Worm (Caenorhabditis elegans) whole organism, mixed stage, embryonic: ENCODE measurements around the gene bckd-1A.

ENCODE experiments used
- bed-3 ChIP-seq: fragments of 200-800 bp; sonication (Bioruptor generic); optimal IDR thresholded peaks from 3 replicates; lab custom pipeline; 2018; ENCODE audit warnings: mild to moderate bottlenecking, missing genetic modification characterization, moderate library complexity, missing compliant biosample characterization
- blmp-1 ChIP-seq: fragments of 150-350 bp; optimal IDR thresholded peaks from 2 replicates; lab custom pipeline; 2014; ENCODE audit warnings: missing biosample characterization, missing genetic modification characterization
- ceh-39 ChIP-seq: fragments of 150-350 bp; optimal IDR thresholded peaks from 2 replicates; lab custom pipeline; 2014; ENCODE audit warnings: missing biosample characterization, missing genetic modification characterization
- ceh-83 ChIP-seq: fragments of 200-800 bp; sonication (Bioruptor generic); optimal IDR thresholded peaks from 2 replicates; lab custom pipeline; 2018; ENCODE audit warnings: mild to moderate bottlenecking, missing genetic modification characterization, missing compliant biosample characterization
- ces-1 ChIP-seq: fragments of 150-350 bp; optimal IDR thresholded peaks from 2 replicates; lab custom pipeline; 2014; ENCODE audit warnings: missing biosample characterization, missing genetic modification reagents, missing genetic modification characterization
- cnd-1 ChIP-seq: fragments of 200-800 bp; sonication (Bioruptor generic); optimal IDR thresholded peaks from 2 replicates; lab custom pipeline; 2018; ENCODE audit warnings: mild to moderate bottlenecking, missing genetic modification characterization, missing compliant biosample characterization
- drap-1 ChIP-seq: fragments of 200-800 bp; sonication (Bioruptor generic); optimal IDR thresholded peaks from 3 replicates; lab custom pipeline; 2018; ENCODE audit warnings: mild to moderate bottlenecking, missing genetic modification characterization, missing compliant biosample characterization
- elt-1 ChIP-seq: sonication (generic microtip); optimal IDR thresholded peaks from 2 replicates; lab custom pipeline; 2017; ENCODE audit warnings: missing genetic modification characterization, mild to moderate bottlenecking, missing compliant biosample characterization, antibody characterized with exemption, moderate library complexity, borderline replicate concordance; ENCODE audit not compliant: insufficient read depth
- elt-3 ChIP-seq: fragments of 150-350 bp; optimal IDR thresholded peaks from 2 replicates; lab custom pipeline; 2014; ENCODE audit warnings: missing biosample characterization, missing genetic modification characterization
- flh-1 ChIP-seq: fragments of 200-800 bp; sonication (Bioruptor generic); optimal IDR thresholded peaks from 2 replicates; lab custom pipeline; 2018; ENCODE audit warnings: mild to moderate bottlenecking, missing genetic modification characterization, moderate library complexity, missing compliant biosample characterization
- ham-2 ChIP-seq: fragments of 200-800 bp; sonication (Bioruptor generic); optimal IDR thresholded peaks from 2 replicates; lab custom pipeline; 2018; ENCODE audit warnings: mild to moderate bottlenecking, missing genetic modification characterization, missing compliant biosample characterization
- hlh-1 ChIP-seq: fragments of 150-350 bp; optimal IDR thresholded peaks from 2 replicates; lab custom pipeline; 2014; ENCODE audit warnings: missing biosample characterization, missing genetic modification reagents, missing genetic modification characterization
- lin-13 ChIP-seq: fragments of 150-350 bp; optimal IDR thresholded peaks from 2 replicates; lab custom pipeline; 2014; ENCODE audit warnings: missing biosample characterization, missing genetic modification characterization
- lsy-2 ChIP-seq: fragments of 150-350 bp; optimal IDR thresholded peaks from 2 replicates; lab custom pipeline; 2014; ENCODE audit warnings: missing biosample characterization, missing genetic modification characterization
- mab-5 ChIP-seq: fragments of 150-350 bp; optimal IDR thresholded peaks from 2 replicates; lab custom pipeline; 2014; ENCODE audit warnings: missing biosample characterization, missing genetic modification characterization
- mep-1 ChIP-seq: fragments of 150-350 bp; optimal IDR thresholded peaks from 2 replicates; lab custom pipeline; 2017; ENCODE audit warnings: missing biosample characterization, missing genetic modification reagents, missing genetic modification characterization, inconsistent platforms
- mls-2 ChIP-seq: sonication (generic microtip); optimal IDR thresholded peaks from 2 replicates; lab custom pipeline; 2016; ENCODE audit warnings: mild to moderate bottlenecking, missing genetic modification characterization, moderate library complexity, missing compliant biosample characterization
- nhr-12 ChIP-seq: fragments of 150-350 bp; optimal IDR thresholded peaks from 2 replicates; lab custom pipeline; 2014; ENCODE audit warnings: missing biosample characterization, missing genetic modification characterization
- nhr-2 ChIP-seq: fragments of 150-350 bp; optimal IDR thresholded peaks from 2 replicates; lab custom pipeline; 2014; ENCODE audit warnings: missing biosample characterization, missing genetic modification characterization
- nhr-237 ChIP-seq: fragments of 150-350 bp; optimal IDR thresholded peaks from 2 replicates; lab custom pipeline; 2014; ENCODE audit warnings: missing biosample characterization, missing genetic modification characterization
- nhr-28 ChIP-seq: fragments of 150-350 bp; optimal IDR thresholded peaks from 2 replicates; lab custom pipeline; 2014; ENCODE audit warnings: missing biosample characterization, missing genetic modification characterization
- nhr-76 ChIP-seq: sonication (generic microtip); optimal IDR thresholded peaks from 2 replicates; lab custom pipeline; 2017; ENCODE audit warnings: missing biosample characterization, missing genetic modification characterization
- pha-4 ChIP-seq: fragments of 150-350 bp; optimal IDR thresholded peaks from 2 replicates; lab custom pipeline; 2018; ENCODE audit warnings: missing biosample characterization, missing genetic modification reagents, missing genetic modification characterization
- sem-2 ChIP-seq: fragments of 200-800 bp; sonication (Bioruptor generic); optimal IDR thresholded peaks from 2 replicates; lab custom pipeline; 2018; ENCODE audit warnings: mild to moderate bottlenecking, missing genetic modification characterization, missing compliant biosample characterization
- sptf-1 ChIP-seq: sonication (generic microtip); optimal IDR thresholded peaks from 2 replicates; lab custom pipeline; 2017; ENCODE audit warnings: mild to moderate bottlenecking, missing genetic modification characterization, moderate library complexity, missing compliant biosample characterization
- tbx-8 ChIP-seq: fragments of 200-800 bp; sonication (Bioruptor generic); optimal IDR thresholded peaks from 2 replicates; lab custom pipeline; 2018; ENCODE audit warnings: mild to moderate bottlenecking, missing genetic modification characterization, moderate library complexity, missing compliant biosample characterization
- unc-39 ChIP-seq: fragments of 150-350 bp; optimal IDR thresholded peaks from 2 replicates; lab custom pipeline; 2014; ENCODE audit warnings: missing biosample characterization, missing genetic modification characterization
- unc-62 ChIP-seq: fragments of 150-350 bp; optimal IDR thresholded peaks from 2 replicates; lab custom pipeline; 2014; ENCODE audit warnings: missing biosample characterization, missing genetic modification reagents, missing genetic modification characterization
- zip-8 ChIP-seq: fragments of 150-350 bp; optimal IDR thresholded peaks from 2 replicates; lab custom pipeline; 2014; ENCODE audit warnings: missing biosample characterization, missing genetic modification characterization
- ztf-11 ChIP-seq: fragments of 150-350 bp; optimal IDR thresholded peaks from 2 replicates; lab custom pipeline; 2014; ENCODE audit warnings: missing biosample characterization, missing genetic modification characterization

bckd-1A gene

ce11 chrIII:12972398-12972797, at the start of gene bckd-1A:
TSS of gene bckd-1A (minus strand) at chrIII:12972498.
- TF ChIP-seq cnd-1 (tag; lab: Kevin White, UChicago): no peak
- no peak for TF ChIP-seq sem-2
- no peak for TF ChIP-seq nhr-2 (tag; lab: Kevin White, UChicago)
- TF ChIP-seq blmp-1 (tag; lab: Kevin White, UChicago): no peak
- TF ChIP-seq ces-1 (GFP tag; lab: Kevin White, UChicago): no peak
- TF ChIP-seq zip-8 (tag; lab: Kevin White, UChicago): no peak
- TF ChIP-seq lin-13 (tag; lab: Kevin White, UChicago): no peak
- TF ChIP-seq mep-1 (tag; lab: Kevin White, UChicago): no peak
- TF ChIP-seq nhr-28: no peak
- no peak for TF ChIP-seq nhr-237 (tag; lab: Kevin White, UChicago)
- no peak for TF ChIP-seq flh-1
- no peak for TF ChIP-seq nhr-76 (tag; lab: Kevin White, UChicago)
- TF ChIP-seq unc-39: no peak
- TF ChIP-seq mab-5 (tag; lab: Kevin White, UChicago): no peak
- TF ChIP-seq nhr-12: no peak
- TF ChIP-seq, all 35 proteins: peak for 0

ce11 chrIII:13020741-13021140, 48.4 kb upstream of the bckd-1A start, which contains the start of gene cyp-13A11:
TSS of gene cyp-13A11 (plus strand) at chrIII:13021006.
- no peak for TF ChIP-seq ceh-39
- TF ChIP-seq ceh-83 (GFP tag; lab: Kevin White, UChicago): no peak
- TF ChIP-seq elt-1: no peak
- no peak for TF ChIP-seq ham-2 (GFP tag; lab: Kevin White, UChicago)
- TF ChIP-seq unc-62: no peak
- TF ChIP-seq elt-3 (tag; lab: Kevin White, UChicago): no peak
- TF ChIP-seq flh-1: no peak
- no peak for TF ChIP-seq nhr-12
- TF ChIP-seq pha-4 (tag; lab: Kevin White, UChicago): no peak
- no peak for TF ChIP-seq unc-39
- TF ChIP-seq drap-1 (GFP tag; lab: Kevin White, UChicago): no peak
- no peak for TF ChIP-seq nhr-76 (tag; lab: Kevin White, UChicago)
- TF ChIP-seq, all 35 proteins: peak for 0

DNA sequence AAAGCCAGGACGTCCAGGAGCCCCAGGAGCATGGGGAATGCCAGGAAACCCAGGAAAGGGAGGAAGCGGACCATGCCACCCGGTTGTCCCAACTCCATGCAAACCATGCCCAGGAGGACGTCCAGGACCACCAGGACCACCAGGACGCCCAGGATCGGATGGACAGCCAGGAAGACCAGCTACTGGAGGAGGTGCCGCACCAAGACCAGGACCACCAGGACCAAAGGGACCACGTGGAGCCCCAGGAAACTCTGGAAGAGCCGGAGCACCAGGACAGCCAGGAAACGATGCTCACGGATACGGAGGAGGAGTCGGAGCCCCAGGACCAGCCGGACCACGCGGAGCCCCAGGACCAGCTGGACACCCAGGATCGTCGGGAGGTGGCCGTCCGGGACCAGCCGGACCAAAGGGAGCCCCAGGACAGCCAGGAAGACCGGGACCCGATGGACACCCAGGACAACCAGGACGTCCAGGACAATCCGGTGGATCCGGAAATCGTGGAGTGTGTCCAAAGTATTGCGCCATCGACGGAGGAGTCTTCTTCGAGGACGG, 47.3 kb upstream of the bckd-1A start:
- TF ChIP-seq nhr-28: no peak
- TF ChIP-seq mab-5 (tag; lab: Kevin White, UChicago): no peak
- TF ChIP-seq ztf-11 (tag; lab: Kevin White, UChicago): no peak
- TF ChIP-seq lin-13 (tag; lab: Kevin White, UChicago): no peak
- no peak for TF ChIP-seq nhr-76 (tag; lab: Kevin White, UChicago)
- TF ChIP-seq, all 35 proteins: peak for 0

- no peak for TF ChIP-seq ham-2 (GFP tag; lab: Kevin White, UChicago)
- TF ChIP-seq hlh-1 (tag; lab: Kevin White, UChicago): no peak
- TF ChIP-seq nhr-12: no peak
- no peak for TF ChIP-seq zip-8 (tag; lab: Kevin White, UChicago)
- TF ChIP-seq lsy-2 (tag; lab: Kevin White, UChicago): no peak
- TF ChIP-seq unc-62: no peak
- TF ChIP-seq bed-3 (GFP tag; lab: Kevin White, UChicago): no peak
- TF ChIP-seq unc-39: no peak
- TF ChIP-seq mep-1 (tag; lab: Kevin White, UChicago): no peak
- no peak for TF ChIP-seq ztf-11 (tag; lab: Kevin White, UChicago)
- no peak for TF ChIP-seq sptf-1 (tag; lab: Kevin White, UChicago)
- TF ChIP-seq blmp-1 (tag; lab: Kevin White, UChicago): no peak
- TF ChIP-seq mls-2 (tag; lab: Kevin White, UChicago): no peak
Observed at ce11 chrIII:13018619-13019018, 46.3 kb upstream of the bckd-1A start, which contains the start of gene col-98. TSS of gene col-98 (plus strand) at chrIII:13019008.

DNA sequence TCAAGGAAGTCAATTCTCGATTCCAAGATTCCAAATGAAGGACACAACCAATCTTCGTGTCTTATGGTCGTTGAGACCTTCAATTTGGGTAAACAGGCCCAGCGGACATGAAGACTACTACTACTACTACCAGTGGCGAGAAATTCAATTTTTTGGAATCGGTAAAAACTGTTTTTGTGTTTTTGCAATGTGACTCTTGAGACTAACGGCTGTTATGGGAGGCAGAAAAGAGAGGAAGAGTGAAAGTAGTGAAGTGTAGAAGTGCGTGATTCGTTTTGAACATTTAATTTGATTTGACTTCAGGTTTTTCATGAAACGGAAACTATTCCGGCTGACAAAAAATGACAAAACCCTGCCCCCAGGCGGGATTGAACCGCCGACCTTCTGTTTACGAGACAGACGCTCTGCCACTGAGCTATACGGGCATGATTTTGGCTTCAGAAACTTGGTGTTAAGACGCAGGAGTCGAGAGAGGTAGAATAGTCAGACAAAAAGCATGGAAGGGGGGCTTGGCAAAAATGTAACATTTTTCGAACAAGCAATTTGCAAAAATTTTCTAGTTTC, 43.5 kb upstream of the bckd-1A start:
- TF ChIP-seq flh-1: no peak
- no peak for TF ChIP-seq sptf-1 (tag; lab: Kevin White, UChicago)
- TF ChIP-seq hlh-1 (tag; lab: Kevin White, UChicago): no peak
- TF ChIP-seq tbx-8 (GFP tag; lab: Kevin White, UChicago): no peak
